Fruit fly (Drosophila melanogaster): ENCODE measurements around the gene CG31675.

The CG31675 gene

DNA sequence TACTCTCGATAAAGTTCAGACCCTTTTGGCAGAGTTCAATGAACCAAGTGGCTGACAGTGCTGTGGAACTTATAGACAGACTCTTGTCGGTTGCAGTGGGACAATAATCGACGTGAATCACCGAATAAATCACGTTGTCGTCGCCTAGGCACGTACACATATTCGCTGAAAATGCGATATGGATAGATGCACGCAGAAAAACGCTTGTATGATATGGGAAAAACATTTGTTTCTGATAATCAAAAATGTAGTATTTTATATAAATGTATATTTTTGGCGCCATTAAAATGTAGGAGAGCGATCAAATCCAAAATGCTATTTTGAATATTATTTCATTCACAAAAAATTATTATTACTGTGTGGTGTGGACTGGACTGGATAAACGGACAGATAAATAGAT is 47.7 kb downstream of the CG31675 start:
- TF ChIP-seq sv (GFP tag; optimal IDR thresholded peaks at IDR 0.05): peak; percentile 8
- TF ChIP-seq Hr78 (GFP tag; optimal IDR thresholded peaks at IDR 0.05): no peak
- TF ChIP-seq CrebA (GFP tag; optimal IDR thresholded peaks at IDR 0.05; ENCODE audit: borderline replicate concordance): no peak
- peak in 1 of 2 experiments; percentile 51 for TF ChIP-seq foxo (GFP tag; optimal IDR thresholded peaks at IDR 0.05)
- no peak for TF ChIP-seq CG32264 (GFP tag; optimal IDR thresholded peaks at IDR 0.05)
- no peak for TF ChIP-seq CG9705 (GFP tag; optimal IDR thresholded peaks at IDR 0.05)
- TF ChIP-seq Dif (GFP tag; optimal IDR thresholded peaks at IDR 0.05; ENCODE audit: partially characterized antibody): no peak
- no peak for TF ChIP-seq Myc (optimal IDR thresholded peaks at IDR 0.05)
- TF ChIP-seq fru (GFP tag; optimal IDR thresholded peaks at IDR 0.05): peak; percentile 39
- TF ChIP-seq usp (GFP tag; optimal IDR thresholded peaks at IDR 0.05): no peak
- no peak for TF ChIP-seq Vsx2 (GFP tag; optimal IDR thresholded peaks at IDR 0.05; ENCODE audit: partially characterized antibody)
- TF ChIP-seq OdsH (GFP tag; optimal IDR thresholded peaks at IDR 0.05): peak; percentile 53
- TF ChIP-seq Abd-B (GFP tag; optimal IDR thresholded peaks at IDR 0.05): no peak
- TF ChIP-seq h (GFP tag; optimal IDR thresholded peaks at IDR 0.05): peak; percentile 65
- TF ChIP-seq Hnf4 (GFP tag; optimal IDR thresholded peaks at IDR 0.05): peak; percentile 25
- TF ChIP-seq psq (GFP tag; optimal IDR thresholded peaks at IDR 0.05): peak; percentile 21
- peak; percentile 10 for TF ChIP-seq HLH106 (tag; optimal IDR thresholded peaks at IDR 0.05)
- TF ChIP-seq dl (GFP tag; optimal IDR thresholded peaks at IDR 0.05; ENCODE audit: insufficient read depth in 1 of 2, partially characterized antibody in 2 of 2): no peak
- TF ChIP-seq Sp1 (GFP tag; optimal IDR thresholded peaks at IDR 0.05): no peak
- no peak for TF ChIP-seq dsf (GFP tag; optimal IDR thresholded peaks at IDR 0.05; ENCODE audit: borderline replicate concordance)
- TF ChIP-seq Hr83 (GFP tag; optimal IDR thresholded peaks at IDR 0.05; ENCODE audit: poor library complexity, severe bottlenecking): no peak
- peak; percentile 71 for TF ChIP-seq rgr (GFP tag; optimal IDR thresholded peaks at IDR 0.05)
- peak; percentile 3 for TF ChIP-seq br (GFP tag; optimal IDR thresholded peaks at IDR 0.05)
- peak; percentile 7 for TF ChIP-seq ey (GFP tag; optimal IDR thresholded peaks at IDR 0.05)
- TF ChIP-seq Dfd (GFP tag; optimal IDR thresholded peaks at IDR 0.05): no peak
- TF ChIP-seq dmrt93B (GFP tag; optimal IDR thresholded peaks at IDR 0.05): peak; percentile 1

DNA sequence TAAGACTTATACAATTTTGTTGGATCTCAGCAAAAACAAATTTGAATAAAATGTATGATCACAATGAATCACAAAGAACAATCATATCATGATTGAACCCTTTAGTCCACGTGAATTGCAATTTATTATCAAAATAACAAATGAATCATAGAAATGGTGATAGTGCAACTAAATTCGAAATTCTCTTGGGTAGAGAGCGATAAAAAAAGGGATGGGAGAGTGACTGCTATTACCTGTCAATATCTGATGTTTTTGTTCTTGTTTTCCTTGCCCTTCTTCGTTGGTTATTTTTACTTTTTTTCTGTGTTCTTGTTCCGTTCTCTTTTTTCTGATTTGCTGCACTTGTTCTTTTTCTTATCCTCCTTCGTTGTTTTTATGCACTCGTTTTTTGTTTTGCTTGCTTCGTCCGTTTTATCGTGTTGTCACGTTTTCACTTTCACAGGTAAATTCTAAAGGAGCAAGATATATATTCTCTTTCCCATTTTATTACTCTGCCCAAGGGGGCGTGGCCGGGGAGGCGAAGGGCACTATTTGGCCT is 49.2 kb downstream of the CG31675 start:
- peak; percentile 85 for TF ChIP-seq psq (GFP tag; optimal IDR thresholded peaks at IDR 0.05)
- no peak for TF ChIP-seq Abd-B (GFP tag; optimal IDR thresholded peaks at IDR 0.05)
- no peak for TF ChIP-seq CG32264 (GFP tag; optimal IDR thresholded peaks at IDR 0.05)
- TF ChIP-seq brk (GFP tag; optimal IDR thresholded peaks at IDR 0.05): no peak

DNA sequence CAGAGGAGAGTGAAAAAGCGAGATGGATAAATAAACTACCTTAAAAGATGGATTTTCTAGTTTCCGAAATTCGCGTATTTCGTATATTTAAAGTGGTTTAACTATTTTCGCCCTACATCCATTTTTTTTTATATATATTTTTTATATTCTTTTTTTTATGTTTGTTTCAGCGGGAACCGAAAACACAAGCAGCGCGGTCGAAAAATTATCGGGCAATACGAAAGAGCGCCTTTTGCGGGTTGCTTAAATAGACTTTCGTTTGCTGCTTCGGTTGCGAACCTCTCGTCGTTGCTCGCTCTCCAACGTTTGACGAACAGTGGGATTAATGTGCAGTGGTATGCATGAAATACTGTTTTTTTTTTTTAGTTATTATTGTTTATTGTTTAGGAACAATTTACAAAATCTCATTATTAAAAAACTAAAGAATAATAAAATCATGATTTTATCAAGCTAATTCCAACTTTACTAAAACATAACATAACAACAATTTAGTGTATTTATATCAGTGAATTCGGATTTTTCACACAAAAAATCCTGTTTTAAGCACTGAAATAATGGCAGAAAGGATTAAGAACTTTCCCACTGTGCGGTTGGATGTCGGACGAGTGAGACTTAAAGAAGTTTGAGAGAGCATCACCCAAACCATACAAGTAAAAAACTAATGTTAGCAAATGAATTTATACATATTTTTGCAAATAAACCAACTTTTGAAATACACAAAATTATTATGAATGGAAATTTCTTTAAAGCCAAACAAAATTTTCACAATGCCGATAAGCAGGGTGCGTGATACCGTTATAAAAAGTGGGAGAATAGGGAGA is 49.9 kb downstream of the CG31675 start:
- TF ChIP-seq Sp1 (GFP tag; optimal IDR thresholded peaks at IDR 0.05) (peak; percentile 55), br (GFP tag; optimal IDR thresholded peaks at IDR 0.05) (peak; percentile 31), sv (GFP tag; optimal IDR thresholded peaks at IDR 0.05) (no peak), CG9705 (GFP tag; optimal IDR thresholded peaks at IDR 0.05) (peak; percentile 61), Mio (GFP tag; optimal IDR thresholded peaks at IDR 0.05) (no peak), Rel (GFP tag; optimal IDR thresholded peaks at IDR 0.05) (no peak), Rel (tag; optimal IDR thresholded peaks at IDR 0.05) (peak; percentile 2), OdsH (GFP tag; optimal IDR thresholded peaks at IDR 0.05) (peak; percentile 56), Dif (GFP tag; optimal IDR thresholded peaks at IDR 0.05; ENCODE audit: partially characterized antibody) (peak; percentile 29), CG32264 (GFP tag; optimal IDR thresholded peaks at IDR 0.05) (no peak), dl (GFP tag; optimal IDR thresholded peaks at IDR 0.05; ENCODE audit: insufficient read depth in 1 of 2, partially characterized antibody in 2 of 2) (no peak), CrebA (GFP tag; optimal IDR thresholded peaks at IDR 0.05; ENCODE audit: borderline replicate concordance) (no peak), brk (GFP tag; optimal IDR thresholded peaks at IDR 0.05) (peak; percentile 34), HLH106 (tag; optimal IDR thresholded peaks at IDR 0.05) (peak; percentile 86), N (GFP tag; optimal IDR thresholded peaks at IDR 0.05) (no peak), jim (GFP tag; optimal IDR thresholded peaks at IDR 0.05) (peak; percentile 51), usp (GFP tag; optimal IDR thresholded peaks at IDR 0.05) (no peak), Vsx2 (GFP tag; optimal IDR thresholded peaks at IDR 0.05; ENCODE audit: partially characterized antibody) (no peak), sage (GFP tag; optimal IDR thresholded peaks at IDR 0.05) (no peak), dmrt93B (GFP tag; optimal IDR thresholded peaks at IDR 0.05) (peak; percentile 47), woc (GFP tag; optimal IDR thresholded peaks at IDR 0.05) (peak; percentile 41), tai (GFP tag; optimal IDR thresholded peaks at IDR 0.05) (no peak), foxo (GFP tag; optimal IDR thresholded peaks at IDR 0.05) (peak in 1 of 2 experiments; percentile 70), h (GFP tag; optimal IDR thresholded peaks at IDR 0.05) (peak; percentile 52), psq (GFP tag; optimal IDR thresholded peaks at IDR 0.05) (peak; percentile 34), pan (optimal IDR thresholded peaks at IDR 0.05) (no peak), dsf (GFP tag; optimal IDR thresholded peaks at IDR 0.05; ENCODE audit: borderline replicate concordance) (no peak), rgr (GFP tag; optimal IDR thresholded peaks at IDR 0.05) (peak; percentile 47), fru (GFP tag; optimal IDR thresholded peaks at IDR 0.05) (peak; percentile 47), Hr83 (GFP tag; optimal IDR thresholded peaks at IDR 0.05; ENCODE audit: poor library complexity, severe bottlenecking) (no peak), ey (GFP tag; optimal IDR thresholded peaks at IDR 0.05) (peak; percentile 27), Jra (GFP tag; optimal IDR thresholded peaks at IDR 0.05) (no peak)
